Worm (Caenorhabditis elegans) whole organism, L4 larva: ENCODE measurements around the gene symk-1.

ENCODE experiments used
- T20F7.1 ChIP-seq: fragments of 200-800 bp; sonication (Bioruptor generic); optimal IDR thresholded peaks from 2 replicates; lab custom pipeline; 2018; ENCODE audit warnings: mild to moderate bottlenecking, missing genetic modification characterization, missing compliant biosample characterization
- Y105C5A.15 ChIP-seq: fragments of 200-800 bp; sonication (Bioruptor generic); IDR thresholded peaks from 2 replicates; pipeline ENCODE4 v1.3.6; 2022; ENCODE audit warnings: missing genetic modification characterization, missing compliant biosample characterization
- Y75B8A.6 ChIP-seq: fragments of 200-800 bp; sonication (Bioruptor generic); IDR thresholded peaks from 2 replicates; pipeline ENCODE4 v1.3.6; 2022; ENCODE audit warnings: missing genetic modification reagents, missing genetic modification characterization, missing compliant biosample characterization
- ZK337.2 ChIP-seq: fragments of 200-800 bp; sonication (Bioruptor generic); IDR thresholded peaks from 2 replicates; pipeline ENCODE4 v1.3.6; 2022; ENCODE audit warnings: missing genetic modification reagents, missing genetic modification characterization, missing compliant biosample characterization
- aha-1 ChIP-seq: fragments of 150-350 bp; peaks from one replicate; lab custom pipeline; 2014; ENCODE audit warnings: missing biosample characterization, missing genetic modification characterization
- aly-2 ChIP-seq: sonication (generic microtip); optimal IDR thresholded peaks from 2 replicates; lab custom pipeline; 2018; ENCODE audit warnings: missing biosample characterization, missing genetic modification characterization
- ama-1 ChIP-seq: fragments of 150-350 bp; optimal IDR thresholded peaks from 2 replicates; lab custom pipeline; 2014; ENCODE audit warnings: inconsistent platforms, mixed read lengths
- ceh-20 ChIP-seq: fragments of 200-800 bp; sonication (Bioruptor generic); IDR thresholded peaks from 2 replicates; pipeline ENCODE4 v1.3.6; 2022; ENCODE audit warnings: missing genetic modification reagents, missing genetic modification characterization, missing compliant biosample characterization
- ces-1 ChIP-seq: fragments of 150-350 bp; sonication (generic microtip); optimal IDR thresholded peaks from 4 replicates; lab custom pipeline; 2014; ENCODE audit warnings: missing biosample characterization, missing genetic modification reagents, missing genetic modification characterization
- daf-16 ChIP-seq, 3 experiments: sonication (generic microtip); optimal IDR thresholded peaks; 2 replicates each; lab custom pipeline; 2016 to 2017; ENCODE audit warnings: missing genetic modification characterization in 3 of 3, missing genetic modification reagents in 3 of 3, mild to moderate bottlenecking in 2 of 3, missing compliant biosample characterization in 2 of 3, missing biosample characterization in 1 of 3, moderate library complexity in 1 of 3
- daf-19 ChIP-seq: fragments of 200-800 bp; sonication (Bioruptor generic); conservative IDR thresholded peaks from 2 replicates; pipeline ENCODE4 v1.3.6; 2022; ENCODE audit warnings: missing genetic modification characterization, missing compliant biosample characterization
- dmd-9 ChIP-seq: fragments of 200-800 bp; sonication (Bioruptor generic); IDR thresholded peaks from 2 replicates; pipeline ENCODE4 v1.3.6; 2022; ENCODE audit warnings: missing genetic modification reagents, missing genetic modification characterization, missing compliant biosample characterization
- fkh-10 ChIP-seq: fragments of 150-350 bp; optimal IDR thresholded peaks from 2 replicates; lab custom pipeline; 2014; ENCODE audit warnings: missing biosample characterization, missing genetic modification reagents, missing genetic modification characterization
- hlh-11 ChIP-seq: fragments of 200-800 bp; sonication (Bioruptor generic); optimal IDR thresholded peaks from 2 replicates; lab custom pipeline; 2018; ENCODE audit warnings: mild to moderate bottlenecking, missing genetic modification characterization, missing compliant biosample characterization
- hlh-30 ChIP-seq: sonication (generic microtip); optimal IDR thresholded peaks from 2 replicates; lab custom pipeline; 2017; ENCODE audit warnings: antibody characterized with exemption, mild to moderate bottlenecking, missing genetic modification characterization, missing compliant biosample characterization; ENCODE audit not compliant: insufficient read depth
- hmg-1.1 ChIP-seq: fragments of 200-800 bp; sonication (Bioruptor generic); IDR thresholded peaks from 2 replicates; pipeline ENCODE4 v1.3.6; 2022; ENCODE audit warnings: missing genetic modification reagents, missing genetic modification characterization, missing compliant biosample characterization
- lin-29 ChIP-seq: fragments of 200-800 bp; sonication (Bioruptor generic); IDR thresholded peaks from 2 replicates; pipeline ENCODE4 v1.3.6; 2022; ENCODE audit warnings: missing genetic modification reagents, missing genetic modification characterization, missing compliant biosample characterization
- lin-38 ChIP-seq: fragments of 200-800 bp; sonication (Bioruptor generic); IDR thresholded peaks from 2 replicates; pipeline ENCODE4 v1.3.6; 2022; ENCODE audit warnings: missing genetic modification reagents, missing genetic modification characterization, missing compliant biosample characterization
- lsy-2 ChIP-seq, 2 experiments: fragments of 150-350 bp in 1 of 2; sonication (generic microtip) in 1 of 2; optimal IDR thresholded peaks; 2 replicates each; lab custom pipeline; 2014 to 2017; ENCODE audit warnings: missing biosample characterization in 2 of 2, missing genetic modification characterization in 2 of 2
- mdt-29 ChIP-seq: fragments of 200-800 bp; sonication (Bioruptor generic); IDR thresholded peaks from 2 replicates; pipeline ENCODE4 v1.3.6; 2022; ENCODE audit warnings: missing genetic modification reagents, missing genetic modification characterization, missing compliant biosample characterization
- mes-2 ChIP-seq: sonication (generic microtip); optimal IDR thresholded peaks from 2 replicates; lab custom pipeline; 2016; ENCODE audit warnings: missing genotype, mild to moderate bottlenecking, missing genetic modification characterization, missing compliant biosample characterization; ENCODE audit not compliant: poor library complexity, severe bottlenecking
- nhr-11 ChIP-seq: fragments of 150-350 bp; optimal IDR thresholded peaks from 2 replicates; lab custom pipeline; 2014; ENCODE audit warnings: missing biosample characterization, missing genetic modification characterization
- nhr-28 ChIP-seq: fragments of 150-350 bp; optimal IDR thresholded peaks from 2 replicates; lab custom pipeline; 2014; ENCODE audit warnings: missing biosample characterization, missing genetic modification characterization
- nhr-76 ChIP-seq: fragments of 150-350 bp; optimal IDR thresholded peaks from 2 replicates; lab custom pipeline; 2014; ENCODE audit warnings: missing biosample characterization, missing genetic modification characterization
- nhr-77 ChIP-seq: fragments of 150-350 bp; optimal IDR thresholded peaks from 2 replicates; lab custom pipeline; 2014; ENCODE audit warnings: missing biosample characterization, missing genetic modification characterization
- pha-4 ChIP-seq, 2 experiments: fragments of 150-350 bp in 1 of 2; fragments of 200-800 bp in 1 of 2; sonication (Bioruptor generic) in 1 of 2; IDR thresholded peaks in 1 of 2; optimal IDR thresholded peaks in 1 of 2; 2 replicates each; pipeline versions ENCODE4 v1.3.6 to Lab custom; 2014 to 2022; ENCODE audit warnings: missing genetic modification characterization in 2 of 2, missing genetic modification reagents in 2 of 2, missing biosample characterization in 1 of 2, missing compliant biosample characterization in 1 of 2
- pqm-1 ChIP-seq: sonication (generic microtip); optimal IDR thresholded peaks from 2 replicates; lab custom pipeline; 2017; ENCODE audit warnings: missing biosample characterization, missing genetic modification characterization
- skn-1 ChIP-seq: fragments of 150-350 bp; optimal IDR thresholded peaks from 2 replicates; lab custom pipeline; 2014; ENCODE audit warnings: missing biosample characterization, missing genetic modification characterization
- snpc-4 ChIP-seq: fragments of 150-350 bp; optimal IDR thresholded peaks from 2 replicates; lab custom pipeline; 2014; ENCODE audit warnings: missing biosample characterization, missing genetic modification characterization
- spr-1 ChIP-seq: sonication (generic microtip); optimal IDR thresholded peaks from 2 replicates; lab custom pipeline; 2016; ENCODE audit warnings: mild to moderate bottlenecking, missing genetic modification characterization, missing compliant biosample characterization
- unc-39 ChIP-seq: sonication (generic microtip); optimal IDR thresholded peaks from 2 replicates; lab custom pipeline; 2017; ENCODE audit warnings: missing biosample characterization, missing genetic modification characterization
- unc-62 ChIP-seq, 3 experiments: fragments of 150-350 bp in 1 of 3; sonication (generic microtip); optimal IDR thresholded peaks in 2 of 3; peaks in 1 of 3; 1 replicate in 1 of 3; 2 replicates in 2 of 3; lab custom pipeline; 2014 to 2017; ENCODE audit warnings: missing biosample characterization in 3 of 3, missing genetic modification characterization in 3 of 3, missing genetic modification reagents in 3 of 3, missing genotype in 1 of 3
- zip-2 ChIP-seq: fragments of 150-350 bp; optimal IDR thresholded peaks from 2 replicates; lab custom pipeline; 2014; ENCODE audit warnings: missing biosample characterization, missing genetic modification characterization

symk-1 gene

ce11 chrV:8588079-8588478, 18.0 kb downstream of the symk-1 start, which contains the start of gene C10B5.3:
C10B5.3 (minus strand) TSS chrV:8588179.
- TF ChIP-seq zip-2 (tag; lab: Kevin White, UChicago) (no peak), unc-62 (GFP tag; optimal IDR thresholded peaks at IDR 0.05 in 1 of 2; lab: Kevin White, UChicago) (peak in 1 of 2 experiments; percentile 72), unc-62 (tag; optimal IDR thresholded peaks at IDR 0.05; lab: Kevin White, UChicago) (no peak), Y105C5A.15 (0 out of 2 replicates have a peak, but pooled peaks have one; percentile 32)
- TF ChIP-seq, all 104 proteins: peak for 2

ce11 chrV:8592691-8593307, 22.7 kb downstream of the symk-1 start:
- TF ChIP-seq skn-1 (tag; lab: Kevin White, UChicago) (no peak), daf-19 (GFP tag; lab: Robert Waterston, UW) (no peak), fkh-10 (GFP tag; lab: Kevin White, UChicago) (peak; percentile 57)

ce11 chrV:8594105-8594964, 24.2 kb downstream of the symk-1 start, which contains the start of gene tag-196:
tag-196 (plus strand) TSS chrV:8594914.
- TF ChIP-seq unc-62 (GFP tag; optimal IDR thresholded peaks at IDR 0.05 in 1 of 2; lab: Kevin White, UChicago) (peak in 1 of 2 experiments; percentile 77), unc-62 (tag; optimal IDR thresholded peaks at IDR 0.05; lab: Kevin White, UChicago) (no peak), Y75B8A.6 (no peak), lsy-2 (tag; optimal IDR thresholded peaks at IDR 0.05; lab: Kevin White, UChicago) (peak in 1 of 2 experiments; percentile 14), hlh-11 (peak; percentile 70), pqm-1 (tag; lab: Kevin White, UChicago) (no peak), daf-16 (GFP tag; optimal IDR thresholded peaks at IDR 0.05; lab: Kevin White, UChicago) (peak in 1 of 2 experiments; percentile 44), daf-16 (tag; optimal IDR thresholded peaks at IDR 0.05; lab: Kevin White, UChicago) (no peak), hmg-1.1 (GFP tag; lab: Robert Waterston, UW) (0 out of 2 replicates have a peak, but pooled peaks have one; percentile 17), aha-1 (tag; lab: Kevin White, UChicago) (peak; percentile 89), hlh-30 (peak; percentile 92), nhr-11 (tag; lab: Kevin White, UChicago) (peak; percentile 68), ZK337.2 (GFP tag; lab: Robert Waterston, UW) (no peak), nhr-28 (tag; lab: Kevin White, UChicago) (peak; percentile 12)

- TF ChIP-seq pqm-1 (tag; lab: Kevin White, UChicago) = no peak
- no peak for TF ChIP-seq dmd-9 (GFP tag; lab: Robert Waterston, UW)
- TF ChIP-seq lin-29 (GFP tag; lab: Robert Waterston, UW) = no peak
- TF ChIP-seq ceh-20 = no peak
- no peak for TF ChIP-seq aly-2
- no peak for TF ChIP-seq mes-2
- TF ChIP-seq lin-38 = no peak
- TF ChIP-seq spr-1 = no peak
These were observed 29.1 kb downstream of the symk-1 start, which contains the start of gene F41E6.7 for ce11 chrV:8599192-8599591. F41E6.7 (minus strand) TSS chrV:8599292.

- TF ChIP-seq nhr-11 (tag; lab: Kevin White, UChicago) = no peak
- no peak for TF ChIP-seq unc-39
- no peak for TF ChIP-seq daf-19 (GFP tag; lab: Robert Waterston, UW)
- TF ChIP-seq nhr-76 = no peak
- TF ChIP-seq pha-4 (GFP tag; IDR thresholded peaks at IDR 0.05; lab: Robert Waterston, UW) = no peak
- TF ChIP-seq pha-4 (tag; optimal IDR thresholded peaks at IDR 0.05; lab: Kevin White, UChicago) = no peak
- no peak for TF ChIP-seq ama-1 (lab: Kevin White, UChicago)
- TF ChIP-seq ces-1 (GFP tag; lab: Kevin White, UChicago) = no peak
- TF ChIP-seq lin-29 (GFP tag; lab: Robert Waterston, UW) = no peak
- no peak for TF ChIP-seq nhr-77 (tag; lab: Kevin White, UChicago)
- TF ChIP-seq T20F7.1 (GFP tag; lab: Kevin White, UChicago) = no peak
- no peak for TF ChIP-seq mdt-29
- no peak for TF ChIP-seq Y75B8A.6
- no peak for TF ChIP-seq snpc-4 (tag; lab: Kevin White, UChicago)
- TF ChIP-seq, all 104 proteins: peak for 0
These were observed 29.8 kb downstream of the symk-1 start for ce11 chrV:8599957-8600356.
